Fruit fly (Drosophila melanogaster) whole organism, embryonic: ENCODE data around the gene wus.

Source experiments
- Ada2b ChIP-seq: fragments of 200-800 bp; sonication (Bioruptor generic); IDR thresholded peaks from 2 replicates; pipeline ENCODE4 v1.3.6; 2022; ENCODE audit warnings: missing biosample characterization, missing genetic modification characterization
- Atf-2 ChIP-seq: fragments of 200-800 bp; sonication (Bioruptor generic); optimal IDR thresholded peaks from 2 replicates; lab custom pipeline; 2016; ENCODE audit warnings: missing biosample characterization, missing genetic modification characterization
- Atf3 ChIP-seq: fragments of 200-800 bp; sonication (Bioruptor generic); optimal IDR thresholded peaks from 3 replicates; lab custom pipeline; 2016; ENCODE audit warnings: missing biosample characterization, missing genetic modification characterization
- CG10431 ChIP-seq: fragments of 200-800 bp; sonication (Bioruptor generic); optimal IDR thresholded peaks from 3 replicates; lab custom pipeline; 2018; ENCODE audit warnings: missing biosample characterization, mild to moderate bottlenecking, missing genetic modification characterization
- CG11695 ChIP-seq: fragments of 200-800 bp; sonication (Bioruptor generic); IDR thresholded peaks from 3 replicates; pipeline ENCODE4 v1.3.6; 2022; ENCODE audit warnings: missing biosample characterization, missing genetic modification characterization
- CG12236 ChIP-seq: fragments of 200-800 bp; sonication (Bioruptor generic); optimal IDR thresholded peaks from 2 replicates; lab custom pipeline; 2016; ENCODE audit warnings: missing biosample characterization, missing genetic modification characterization
- CG12942 ChIP-seq: fragments of 200-800 bp; sonication (Bioruptor generic); optimal IDR thresholded peaks from 3 replicates; lab custom pipeline; 2016; ENCODE audit warnings: missing biosample characterization, missing genetic modification characterization
- CG13894 ChIP-seq: fragments of 200-800 bp; sonication (Bioruptor generic); optimal IDR thresholded peaks from 3 replicates; lab custom pipeline; 2018; ENCODE audit warnings: missing biosample characterization, mild to moderate bottlenecking, missing genetic modification characterization, moderate library complexity
- CG15269 ChIP-seq: fragments of 200-800 bp; sonication (Bioruptor generic); optimal IDR thresholded peaks from 2 replicates; lab custom pipeline; 2018; ENCODE audit warnings: missing biosample characterization, mild to moderate bottlenecking, missing genetic modification characterization, moderate library complexity
- CG15514 ChIP-seq: fragments of 200-800 bp; sonication (Bioruptor generic); optimal IDR thresholded peaks from 3 replicates; lab custom pipeline; 2017; ENCODE audit warnings: missing biosample characterization, missing genetic modification characterization, mild to moderate bottlenecking, moderate library complexity, missing genetic modification reagents
- CG17328 ChIP-seq: fragments of 200-800 bp; sonication (Bioruptor generic); IDR thresholded peaks from 2 replicates; pipeline ENCODE4 v1.3.6; 2022; ENCODE audit warnings: missing biosample characterization, missing genetic modification characterization
- CG17568 ChIP-seq: fragments of 200-800 bp; sonication (Bioruptor generic); optimal IDR thresholded peaks from 2 replicates; lab custom pipeline; 2018; ENCODE audit warnings: missing biosample characterization, mild to moderate bottlenecking, missing genetic modification characterization, moderate library complexity
- CG18619 ChIP-seq: fragments of 200-800 bp; sonication (Bioruptor generic); optimal IDR thresholded peaks from 3 replicates; lab custom pipeline; 2017; ENCODE audit warnings: missing biosample characterization, mild to moderate bottlenecking, missing genetic modification characterization
- CG2120 ChIP-seq: fragments of 200-800 bp; sonication (Bioruptor generic); optimal IDR thresholded peaks from 3 replicates; lab custom pipeline; 2016; ENCODE audit warnings: missing biosample characterization, missing genetic modification characterization
- CG2129 ChIP-seq: fragments of 200-800 bp; sonication (Bioruptor generic); IDR thresholded peaks from 2 replicates; pipeline ENCODE4 v1.3.6; 2022; ENCODE audit warnings: missing biosample characterization, missing genetic modification characterization; ENCODE audit not compliant: partially characterized antibody
- CG2199 ChIP-seq: fragments of 200-800 bp; sonication (Bioruptor generic); IDR thresholded peaks from 3 replicates; pipeline ENCODE4 v1.3.6; 2022; ENCODE audit warnings: missing biosample characterization, missing genetic modification characterization
- CG2712 ChIP-seq: fragments of 200-800 bp; optimal IDR thresholded peaks from 3 replicates; lab custom pipeline; 2019; ENCODE audit warnings: missing biosample characterization, mild to moderate bottlenecking, missing genetic modification characterization, moderate library complexity
- CG32767 ChIP-seq: fragments of 200-800 bp; sonication (Bioruptor generic); IDR thresholded peaks from 2 replicates; pipeline ENCODE4 v1.3.6; 2022; ENCODE audit warnings: missing biosample characterization, missing genetic modification characterization
- CG3281 ChIP-seq: fragments of 200-800 bp; sonication (Bioruptor generic); optimal IDR thresholded peaks from 3 replicates; lab custom pipeline; 2017; ENCODE audit warnings: missing biosample characterization, mild to moderate bottlenecking, missing genetic modification characterization
- CG3407 ChIP-seq: fragments of 200-800 bp; sonication (Bioruptor generic); optimal IDR thresholded peaks from 2 replicates; lab custom pipeline; 2018; ENCODE audit warnings: missing biosample characterization, mild to moderate bottlenecking, missing genetic modification characterization
- CG3838 ChIP-seq: fragments of 200-800 bp; sonication (Bioruptor generic); optimal IDR thresholded peaks from 3 replicates; lab custom pipeline; 2016; ENCODE audit warnings: missing biosample characterization, missing genetic modification characterization
- CG42726 ChIP-seq: fragments of 200-800 bp; sonication (Bioruptor generic); IDR thresholded peaks from 2 replicates; pipeline ENCODE4 v1.3.6; 2022; ENCODE audit warnings: missing biosample characterization, missing genetic modification characterization; ENCODE audit not compliant: partially characterized antibody
- CG4282 ChIP-seq: fragments of 200-800 bp; sonication (Bioruptor generic); optimal IDR thresholded peaks from 2 replicates; lab custom pipeline; 2016; ENCODE audit warnings: missing biosample characterization, missing genetic modification characterization
- CG6689 ChIP-seq: fragments of 200-800 bp; sonication (Bioruptor generic); IDR thresholded peaks from 2 replicates; pipeline ENCODE4 v1.3.6; 2022; ENCODE audit warnings: missing biosample characterization, missing genetic modification characterization
- CG7556 ChIP-seq: fragments of 200-800 bp; sonication (Bioruptor generic); optimal IDR thresholded peaks from 2 replicates; lab custom pipeline; 2017; ENCODE audit warnings: missing biosample characterization, mild to moderate bottlenecking, missing genetic modification characterization
- CoRest ChIP-seq: fragments of 200-800 bp; sonication (Bioruptor generic); optimal IDR thresholded peaks from 3 replicates; lab custom pipeline; 2018; ENCODE audit warnings: missing biosample characterization, mild to moderate bottlenecking, missing genetic modification characterization, moderate library complexity
- D19A ChIP-seq: fragments of 200-800 bp; optimal IDR thresholded peaks from 3 replicates; lab custom pipeline; 2019; ENCODE audit warnings: missing biosample characterization, mild to moderate bottlenecking, missing genetic modification characterization, moderate library complexity
- D19B ChIP-seq: fragments of 200-800 bp; sonication (Bioruptor generic); optimal IDR thresholded peaks from 2 replicates; lab custom pipeline; 2017; ENCODE audit warnings: missing biosample characterization, mild to moderate bottlenecking, missing genetic modification characterization
- Eip74EF ChIP-seq, 2 experiments: fragments of 200-800 bp in 1 of 2; fragments of >200 bp in 1 of 2; sonication (Bioruptor generic) in 1 of 2; optimal IDR thresholded peaks; 2 replicates each; lab custom pipeline; 2017 to 2019; ENCODE audit warnings: missing biosample characterization in 2 of 2, missing genetic modification characterization in 2 of 2, mild to moderate bottlenecking in 1 of 2, moderate library complexity in 1 of 2
- Fer1 ChIP-seq: fragments of 200-800 bp; sonication (Bioruptor generic); optimal IDR thresholded peaks from 2 replicates; lab custom pipeline; 2017; ENCODE audit warnings: missing biosample characterization, mild to moderate bottlenecking, missing genetic modification characterization
- Fer2 ChIP-seq: fragments of 200-800 bp; sonication (Bioruptor generic); optimal IDR thresholded peaks from 2 replicates; lab custom pipeline; 2018; ENCODE audit warnings: missing biosample characterization, mild to moderate bottlenecking, missing genetic modification characterization, moderate library complexity
- Fer3 ChIP-seq: fragments of 200-800 bp; sonication (Bioruptor generic); optimal IDR thresholded peaks from 2 replicates; lab custom pipeline; 2018; ENCODE audit warnings: missing biosample characterization, mild to moderate bottlenecking, missing genetic modification characterization, moderate library complexity
- H15 ChIP-seq: fragments of 200-800 bp; sonication (Bioruptor generic); IDR thresholded peaks from 3 replicates; pipeline ENCODE4 v1.3.6; 2022; ENCODE audit warnings: missing biosample characterization, missing genetic modification characterization
- HLH3B ChIP-seq: fragments of 200-800 bp; sonication (Bioruptor generic); IDR thresholded peaks from 2 replicates; pipeline ENCODE4 v1.3.6; 2022; ENCODE audit warnings: missing biosample characterization, missing genetic modification characterization
- Max ChIP-seq: fragments of 200-800 bp; sonication (Bioruptor generic); optimal IDR thresholded peaks from 2 replicates; lab custom pipeline; 2016; ENCODE audit warnings: missing biosample characterization, mild to moderate bottlenecking, missing genetic modification characterization
- Poxn ChIP-seq: fragments of 200-800 bp; sonication (Bioruptor generic); IDR thresholded peaks from 2 replicates; pipeline ENCODE4 v1.3.6; 2022; ENCODE audit warnings: missing biosample characterization, missing genetic modification characterization
- Rx ChIP-seq: fragments of 200-800 bp; sonication (Bioruptor generic); IDR thresholded peaks from 2 replicates; pipeline ENCODE4 v1.3.6; 2022; ENCODE audit warnings: missing biosample characterization, missing genetic modification characterization
- Side ChIP-seq: fragments of 200-800 bp; sonication (Bioruptor generic); optimal IDR thresholded peaks from 2 replicates; lab custom pipeline; 2016; ENCODE audit warnings: missing biosample characterization, missing genetic modification characterization
- bab2 ChIP-seq: fragments of 200-800 bp; sonication (Bioruptor generic); optimal IDR thresholded peaks from 2 replicates; lab custom pipeline; 2016; ENCODE audit warnings: missing biosample characterization, missing genetic modification characterization
- cg ChIP-seq: fragments of 200-800 bp; sonication (Bioruptor generic); optimal IDR thresholded peaks from 3 replicates; lab custom pipeline; 2019; ENCODE audit warnings: missing biosample characterization, mild to moderate bottlenecking, missing genetic modification characterization, moderate library complexity
- chif ChIP-seq, 2 experiments: fragments of 200-800 bp; sonication (Bioruptor generic); optimal IDR thresholded peaks; 3 replicates each; lab custom pipeline; 2016; ENCODE audit warnings: missing biosample characterization in 2 of 2, missing genetic modification characterization in 2 of 2
- crc ChIP-seq: fragments of 200-800 bp; sonication (Bioruptor generic); optimal IDR thresholded peaks from 2 replicates; lab custom pipeline; 2016; ENCODE audit warnings: missing biosample characterization, missing genetic modification characterization
- gcm2 ChIP-seq: fragments of 200-800 bp; sonication (Bioruptor generic); optimal IDR thresholded peaks from 2 replicates; lab custom pipeline; 2016; ENCODE audit warnings: missing biosample characterization, missing genetic modification characterization
- gsb-n ChIP-seq: fragments of 200-800 bp; sonication (Bioruptor generic); optimal IDR thresholded peaks from 3 replicates; lab custom pipeline; 2018; ENCODE audit warnings: missing biosample characterization, mild to moderate bottlenecking, missing genetic modification characterization
- lilli ChIP-seq: fragments of 200-800 bp; sonication (Bioruptor generic); optimal IDR thresholded peaks from 3 replicates; lab custom pipeline; 2016; ENCODE audit warnings: missing biosample characterization, missing genetic modification characterization
- ranshi ChIP-seq: fragments of 200-800 bp; sonication (Bioruptor generic); IDR thresholded peaks from 2 replicates; pipeline ENCODE4 v1.3.6; 2022; ENCODE audit warnings: missing biosample characterization, missing genetic modification characterization
- tio ChIP-seq: fragments of 200-800 bp; sonication (Bioruptor generic); optimal IDR thresholded peaks from 2 replicates; lab custom pipeline; 2017; ENCODE audit warnings: missing biosample characterization, missing genetic modification characterization, inconsistent platforms
- tx ChIP-seq: fragments of 200-800 bp; sonication (Bioruptor generic); optimal IDR thresholded peaks from 2 replicates; lab custom pipeline; 2016; ENCODE audit warnings: missing biosample characterization, missing genetic modification characterization
- wdn ChIP-seq: fragments of 200-800 bp; sonication (Bioruptor generic); IDR thresholded peaks from 2 replicates; pipeline ENCODE4 v1.3.6; 2022; ENCODE audit warnings: missing biosample characterization, missing genetic modification characterization

The wus gene

dm6 chrX:16930465-16931286 is 10.0 kb downstream of the wus start (continued):
- TF ChIP-seq CG6689, result peak; percentile 63
- peak; percentile 60; the same call in 2 of the 3 replicates for TF ChIP-seq H15 (GFP tag; lab: Robert Waterston, UW)
- TF ChIP-seq chif (GFP tag; optimal IDR thresholded peaks at IDR 0.05; lab: Kevin White, UChicago), result peak in 1 of 2 experiments; percentile 35
- TF ChIP-seq Max (GFP tag; lab: Kevin White, UChicago), result peak; percentile 1
- no peak for TF ChIP-seq tx (GFP tag; lab: Kevin White, UChicago)
- TF ChIP-seq CG13894 (tag; lab: Kevin White, UChicago), result peak; percentile 36
- TF ChIP-seq CG3407 (GFP tag; lab: Kevin White, UChicago), result peak; percentile 37
- TF ChIP-seq CG2712 (tag; lab: Kevin White, UChicago), result peak; percentile 72
- TF ChIP-seq CG10431 (GFP tag; lab: Kevin White, UChicago), result peak; percentile 31
- TF ChIP-seq D19A (tag; lab: Kevin White, UChicago), result peak; percentile 48
- TF ChIP-seq CG32767, result peak; percentile 86
- TF ChIP-seq D19B (GFP tag; lab: Kevin White, UChicago), result peak; percentile 14
- peak; percentile 84 for TF ChIP-seq HLH3B (GFP tag; lab: Robert Waterston, UW)
- no peak for TF ChIP-seq CG3838 (GFP tag; lab: Kevin White, UChicago)
- peak; percentile 54 for TF ChIP-seq CG17328 (GFP tag; lab: Robert Waterston, UW)
- peak; percentile 31 for TF ChIP-seq CG18619 (GFP tag; lab: Kevin White, UChicago)
- peak; percentile 27 for TF ChIP-seq Fer2 (tag; lab: Kevin White, UChicago)
- TF ChIP-seq CG7556 (GFP tag; lab: Kevin White, UChicago), result peak; percentile 72
- peak; percentile 2 for TF ChIP-seq crc (GFP tag; lab: Kevin White, UChicago)
- TF ChIP-seq CG2120 (GFP tag; lab: Kevin White, UChicago), result peak; percentile 57
- no peak for TF ChIP-seq gcm2 (GFP tag; lab: Kevin White, UChicago)
- no peak for TF ChIP-seq Atf3 (GFP tag; lab: Kevin White, UChicago)
- no peak for TF ChIP-seq Side (GFP tag; lab: Kevin White, UChicago)
- no peak for TF ChIP-seq Atf-2
- TF ChIP-seq CG15269 (tag; lab: Kevin White, UChicago), result peak; percentile 68
- peak; percentile 69; the same call in 2 of the 3 replicates for TF ChIP-seq CG2199
- peak in 1 of 2 experiments; percentile 48 for TF ChIP-seq Eip74EF (GFP tag; optimal IDR thresholded peaks at IDR 0.05; lab: Kevin White, UChicago)
- TF ChIP-seq lilli, result peak; percentile 57
- peak; percentile 38 for TF ChIP-seq CG15514 (GFP tag; lab: Kevin White, UChicago)
- peak; percentile 74 for TF ChIP-seq CG11695 (GFP tag; lab: Robert Waterston, UW)
- peak; percentile 3 for TF ChIP-seq CG12942 (GFP tag; lab: Kevin White, UChicago)
- no peak for TF ChIP-seq CG2129 (GFP tag; lab: Robert Waterston, UW)
- TF ChIP-seq cg (GFP tag; lab: Kevin White, UChicago), result peak; percentile 67
- TF ChIP-seq ranshi (GFP tag; lab: Robert Waterston, UW), result peak; percentile 84
- peak; percentile 74 for TF ChIP-seq Ada2b (GFP tag; lab: Robert Waterston, UW)
- TF ChIP-seq CG4282 (GFP tag; lab: Kevin White, UChicago), result no peak
- peak; percentile 34 for TF ChIP-seq CG17568 (GFP tag; lab: Kevin White, UChicago)
- 0 out of 2 replicates have a peak, but pooled peaks have one; percentile 30 for TF ChIP-seq Rx
- peak; percentile 73 for TF ChIP-seq Fer3 (tag; lab: Kevin White, UChicago)
- TF ChIP-seq bab2 (GFP tag; lab: Kevin White, UChicago), result peak; percentile 40
- TF ChIP-seq CoRest, result peak; percentile 48
- peak; percentile 68 for TF ChIP-seq Fer1
- no peak for TF ChIP-seq CG42726 (GFP tag; lab: Robert Waterston, UW)
- peak; percentile 66 for TF ChIP-seq CG3281 (GFP tag; lab: Kevin White, UChicago)
- TF ChIP-seq Poxn (GFP tag; lab: Robert Waterston, UW), result peak; percentile 28; the same call in 1 of the 2 replicates
- TF ChIP-seq tio (GFP tag; lab: Kevin White, UChicago), result no peak
- TF ChIP-seq wdn (GFP tag; lab: Robert Waterston, UW), result peak; percentile 49; the same call in 1 of the 2 replicates
- no peak for TF ChIP-seq CG12236 (GFP tag; lab: Kevin White, UChicago)
- TF ChIP-seq gsb-n (tag; lab: Kevin White, UChicago), result peak; percentile 57
